Fruit fly (Drosophila melanogaster) whole organism, embryonic: ENCODE results near the gene CG10730.
A peak's percentile ranks its signal among the peaks of the same experiment; 100 is the strongest.

Experiments
- Antp ChIP-seq: fragments of 200-800 bp; sonication (Bioruptor generic); optimal IDR thresholded peaks from 3 replicates; lab custom pipeline; 2016; ENCODE audit warnings: missing biosample characterization, missing genetic modification characterization
- CG1529 ChIP-seq: fragments of 200-800 bp; sonication (Bioruptor generic); optimal IDR thresholded peaks from 3 replicates; lab custom pipeline; 2018; ENCODE audit warnings: missing biosample characterization, missing genetic modification characterization
- CG15696 ChIP-seq: fragments of 200-800 bp; sonication (Bioruptor generic); optimal IDR thresholded peaks from 2 replicates; lab custom pipeline; 2019; ENCODE audit warnings: missing biosample characterization, mild to moderate bottlenecking, missing genetic modification characterization, moderate library complexity
- CG1647 ChIP-seq: fragments of 200-800 bp; sonication (Bioruptor generic); optimal IDR thresholded peaks from 3 replicates; lab custom pipeline; 2016; ENCODE audit warnings: missing biosample characterization, missing genetic modification characterization
- CG16815 ChIP-seq: fragments of 200-800 bp; sonication (Bioruptor generic); optimal IDR thresholded peaks from 3 replicates; lab custom pipeline; 2017; ENCODE audit warnings: missing biosample characterization, mild to moderate bottlenecking, missing genetic modification characterization
- CG17359 ChIP-seq: fragments of 200-800 bp; sonication (Bioruptor generic); optimal IDR thresholded peaks from 3 replicates; lab custom pipeline; 2018; ENCODE audit warnings: missing biosample characterization, mild to moderate bottlenecking, missing genetic modification characterization, moderate library complexity
- CG17385 ChIP-seq: fragments of 200-800 bp; sonication (Bioruptor generic); optimal IDR thresholded peaks from 3 replicates; lab custom pipeline; 2018; ENCODE audit warnings: missing biosample characterization, mild to moderate bottlenecking, missing genetic modification characterization
- CG3065 ChIP-seq: fragments of 200-800 bp; sonication (Bioruptor generic); optimal IDR thresholded peaks from 2 replicates; lab custom pipeline; 2016; ENCODE audit warnings: missing biosample characterization, missing genetic modification characterization
- CG31365 ChIP-seq: fragments of 200-800 bp; sonication (Bioruptor generic); optimal IDR thresholded peaks from 2 replicates; lab custom pipeline; 2018; ENCODE audit warnings: missing biosample characterization, mild to moderate bottlenecking, missing genetic modification characterization
- CG31441 ChIP-seq: fragments of 200-800 bp; sonication (Bioruptor generic); IDR thresholded peaks from 2 replicates; pipeline ENCODE4 v1.3.6; 2022; ENCODE audit warnings: missing biosample characterization, missing genetic modification characterization
- CG3838 ChIP-seq: fragments of 200-800 bp; sonication (Bioruptor generic); optimal IDR thresholded peaks from 3 replicates; lab custom pipeline; 2016; ENCODE audit warnings: missing biosample characterization, missing genetic modification characterization
- CG43689 ChIP-seq: fragments of 200-800 bp; sonication (Bioruptor generic); IDR thresholded peaks from 2 replicates; pipeline ENCODE4 v1.3.6; 2022; ENCODE audit warnings: missing biosample characterization, missing genetic modification characterization
- CG4404 ChIP-seq: fragments of 200-800 bp; sonication (Bioruptor generic); IDR thresholded peaks from 2 replicates; pipeline ENCODE4 v1.3.6; 2022; ENCODE audit warnings: missing biosample characterization, missing genetic modification characterization
- CG5953 ChIP-seq: fragments of 200-800 bp; sonication (Bioruptor generic); IDR thresholded peaks from 2 replicates; pipeline ENCODE4 v1.3.6; 2022; ENCODE audit warnings: missing biosample characterization, missing genetic modification characterization
- CG6654 ChIP-seq: fragments of 200-800 bp; sonication (Bioruptor generic); optimal IDR thresholded peaks from 2 replicates; lab custom pipeline; 2017; ENCODE audit warnings: missing biosample characterization, mild to moderate bottlenecking, missing genetic modification characterization
- CG8290 ChIP-seq, 3 experiments: fragments of 200-800 bp; sonication (Bioruptor generic); optimal IDR thresholded peaks; 2 replicates each; lab custom pipeline; 2016 to 2019; ENCODE audit warnings: missing biosample characterization in 3 of 3, missing genetic modification characterization in 3 of 3, mild to moderate bottlenecking in 2 of 3, moderate library complexity in 1 of 3
- CG9215 ChIP-seq: fragments of 200-800 bp; sonication (Bioruptor generic); IDR thresholded peaks from 2 replicates; pipeline ENCODE4 v1.3.6; 2022; ENCODE audit warnings: missing biosample characterization, missing genetic modification characterization
- D ChIP-seq, 2 experiments: fragments of 200-800 bp in 1 of 2; fragments of >200 bp in 1 of 2; sonication (Bioruptor generic) in 1 of 2; optimal IDR thresholded peaks; 2 replicates in 1 of 2; 3 replicates in 1 of 2; lab custom pipeline; 2017; ENCODE audit warnings: mild to moderate bottlenecking in 1 of 2, missing biosample characterization in 1 of 2, missing genetic modification characterization in 1 of 2, missing genetic modification reagents in 1 of 2
- Dll ChIP-seq: fragments of 200-800 bp; sonication (Bioruptor generic); IDR thresholded peaks from 4 replicates; pipeline ENCODE4 v1.3.6; 2022; ENCODE audit warnings: missing biosample characterization, missing genetic modification characterization; ENCODE audit not compliant: partially characterized antibody
- Hr78 ChIP-seq, 2 experiments: fragments of 200-800 bp in 1 of 2; fragments of >200 bp in 1 of 2; sonication (Bioruptor generic) in 1 of 2; optimal IDR thresholded peaks; 2 replicates each; lab custom pipeline; 2017 to 2019; ENCODE audit warnings: missing biosample characterization in 2 of 2, missing genetic modification characterization in 2 of 2, mild to moderate bottlenecking in 1 of 2, moderate library complexity in 1 of 2
- Meics ChIP-seq: fragments of 200-800 bp; sonication (Bioruptor generic); optimal IDR thresholded peaks from 2 replicates; lab custom pipeline; 2017; ENCODE audit warnings: missing biosample characterization, mild to moderate bottlenecking, missing genetic modification characterization
- Pdp1 ChIP-seq, 2 experiments: fragments of 200-800 bp; sonication (Bioruptor generic); optimal IDR thresholded peaks; 3 replicates each; lab custom pipeline; 2016; ENCODE audit warnings: missing biosample characterization in 2 of 2, missing genetic modification characterization in 2 of 2, mild to moderate bottlenecking in 1 of 2, moderate library complexity in 1 of 2
- Ssrp ChIP-seq: fragments of 200-800 bp; sonication (Bioruptor generic); optimal IDR thresholded peaks from 2 replicates; lab custom pipeline; 2018; ENCODE audit warnings: missing biosample characterization, mild to moderate bottlenecking, missing genetic modification characterization, moderate library complexity
- YL-1 ChIP-seq: fragments of 200-800 bp; sonication (Bioruptor generic); optimal IDR thresholded peaks from 3 replicates; lab custom pipeline; 2017; ENCODE audit warnings: missing biosample characterization, mild to moderate bottlenecking, missing genetic modification characterization
- abd-A ChIP-seq: fragments of 200-800 bp; sonication (Bioruptor generic); optimal IDR thresholded peaks from 3 replicates; lab custom pipeline; 2019; ENCODE audit warnings: missing biosample characterization, mild to moderate bottlenecking, missing genetic modification characterization, moderate library complexity
- al ChIP-seq: fragments of 200-800 bp; sonication (Bioruptor generic); IDR thresholded peaks from 2 replicates; pipeline ENCODE4 v1.3.6; 2022; ENCODE audit warnings: missing biosample characterization, missing genetic modification characterization
- az2 ChIP-seq: fragments of 200-800 bp; sonication (Bioruptor generic); optimal IDR thresholded peaks from 3 replicates; lab custom pipeline; 2016; ENCODE audit warnings: missing biosample characterization, missing genetic modification characterization
- bigmax ChIP-seq: fragments of 200-800 bp; sonication (Bioruptor generic); optimal IDR thresholded peaks from 2 replicates; lab custom pipeline; 2018; ENCODE audit warnings: missing biosample characterization, mild to moderate bottlenecking, missing genetic modification characterization
- bsh ChIP-seq, 2 experiments: fragments of 200-800 bp; sonication (Bioruptor generic); optimal IDR thresholded peaks; 2 replicates each; lab custom pipeline; 2017 to 2018; ENCODE audit warnings: mild to moderate bottlenecking in 2 of 2, missing biosample characterization in 2 of 2, missing genetic modification characterization in 2 of 2, moderate library complexity in 1 of 2
- btn ChIP-seq: fragments of 200-800 bp; sonication (Bioruptor generic); optimal IDR thresholded peaks from 2 replicates; lab custom pipeline; 2016; ENCODE audit warnings: missing biosample characterization, missing genetic modification characterization
- cg ChIP-seq: fragments of 200-800 bp; sonication (Bioruptor generic); optimal IDR thresholded peaks from 3 replicates; lab custom pipeline; 2019; ENCODE audit warnings: missing biosample characterization, mild to moderate bottlenecking, missing genetic modification characterization, moderate library complexity
- dimm ChIP-seq: fragments of 200-800 bp; sonication (Bioruptor generic); IDR thresholded peaks from 2 replicates; pipeline ENCODE4 v1.3.6; 2022; ENCODE audit warnings: missing biosample characterization, missing genetic modification characterization
- disco-r ChIP-seq: fragments of 200-800 bp; sonication (Bioruptor generic); optimal IDR thresholded peaks from 2 replicates; lab custom pipeline; 2016; ENCODE audit warnings: missing biosample characterization, missing genetic modification characterization
- ems ChIP-seq: fragments of 200-800 bp; sonication (Bioruptor generic); optimal IDR thresholded peaks from 3 replicates; lab custom pipeline; 2016; ENCODE audit warnings: missing biosample characterization, missing genetic modification characterization
- fu2 ChIP-seq: fragments of 200-800 bp; sonication (Bioruptor generic); optimal IDR thresholded peaks from 2 replicates; lab custom pipeline; 2016; ENCODE audit warnings: missing biosample characterization, missing genetic modification characterization
- gcm ChIP-seq: fragments of 200-800 bp; sonication (Bioruptor generic); optimal IDR thresholded peaks from 2 replicates; lab custom pipeline; 2019; ENCODE audit warnings: missing biosample characterization, mild to moderate bottlenecking, missing genetic modification characterization, moderate library complexity
- ind ChIP-seq: fragments of 200-800 bp; sonication (Bioruptor generic); optimal IDR thresholded peaks from 3 replicates; lab custom pipeline; 2016; ENCODE audit warnings: missing biosample characterization, missing genetic modification characterization
- jumu ChIP-seq: fragments of 200-800 bp; sonication (Bioruptor generic); optimal IDR thresholded peaks from 3 replicates; lab custom pipeline; 2016; ENCODE audit warnings: missing biosample characterization, missing genetic modification characterization
- kni ChIP-seq: fragments of 200-800 bp; sonication (Bioruptor generic); optimal IDR thresholded peaks from 3 replicates; lab custom pipeline; 2017; ENCODE audit warnings: mild to moderate bottlenecking, missing biosample characterization, missing genetic modification reagents, missing genetic modification characterization
- lola ChIP-seq, 3 experiments: fragments of >200 bp in 2 of 3; fragments of 200-800 bp in 1 of 3; sonication (Bioruptor generic) in 1 of 3; optimal IDR thresholded peaks; 2 replicates each; lab custom pipeline; 2017 to 2019; ENCODE audit warnings: missing biosample characterization in 3 of 3, missing genetic modification characterization in 3 of 3, mild to moderate bottlenecking in 1 of 3, moderate library complexity in 1 of 3
- lov ChIP-seq, 2 experiments: fragments of 200-800 bp in 1 of 2; fragments of >200 bp in 1 of 2; sonication (Bioruptor generic) in 1 of 2; IDR thresholded peaks in 1 of 2; optimal IDR thresholded peaks in 1 of 2; 2 replicates in 1 of 2; 3 replicates in 1 of 2; pipeline versions ENCODE4 v1.3.6 to Lab custom; 2017 to 2022; ENCODE audit warnings: missing biosample characterization in 1 of 2, missing genetic modification characterization in 1 of 2
- mam ChIP-seq: fragments of 200-800 bp; sonication (Bioruptor generic); optimal IDR thresholded peaks from 3 replicates; lab custom pipeline; 2016; ENCODE audit warnings: missing biosample characterization, missing genetic modification characterization
- pzg ChIP-seq: fragments of 200-800 bp; sonication (Bioruptor generic); optimal IDR thresholded peaks from 3 replicates; lab custom pipeline; 2018; ENCODE audit warnings: missing biosample characterization, mild to moderate bottlenecking, missing genetic modification characterization, moderate library complexity
- run ChIP-seq: fragments of 200-800 bp; sonication (Bioruptor generic); optimal IDR thresholded peaks from 3 replicates; lab custom pipeline; 2018; ENCODE audit warnings: missing biosample characterization, mild to moderate bottlenecking, missing genetic modification characterization
- tup ChIP-seq: fragments of 200-800 bp; sonication (Bioruptor generic); optimal IDR thresholded peaks from 2 replicates; lab custom pipeline; 2016; ENCODE audit warnings: missing biosample characterization, mild to moderate bottlenecking, missing genetic modification characterization, moderate library complexity
- yki ChIP-seq: fragments of >200 bp; optimal IDR thresholded peaks from 3 replicates; lab custom pipeline; 2018

Gene CG10730

DNA sequence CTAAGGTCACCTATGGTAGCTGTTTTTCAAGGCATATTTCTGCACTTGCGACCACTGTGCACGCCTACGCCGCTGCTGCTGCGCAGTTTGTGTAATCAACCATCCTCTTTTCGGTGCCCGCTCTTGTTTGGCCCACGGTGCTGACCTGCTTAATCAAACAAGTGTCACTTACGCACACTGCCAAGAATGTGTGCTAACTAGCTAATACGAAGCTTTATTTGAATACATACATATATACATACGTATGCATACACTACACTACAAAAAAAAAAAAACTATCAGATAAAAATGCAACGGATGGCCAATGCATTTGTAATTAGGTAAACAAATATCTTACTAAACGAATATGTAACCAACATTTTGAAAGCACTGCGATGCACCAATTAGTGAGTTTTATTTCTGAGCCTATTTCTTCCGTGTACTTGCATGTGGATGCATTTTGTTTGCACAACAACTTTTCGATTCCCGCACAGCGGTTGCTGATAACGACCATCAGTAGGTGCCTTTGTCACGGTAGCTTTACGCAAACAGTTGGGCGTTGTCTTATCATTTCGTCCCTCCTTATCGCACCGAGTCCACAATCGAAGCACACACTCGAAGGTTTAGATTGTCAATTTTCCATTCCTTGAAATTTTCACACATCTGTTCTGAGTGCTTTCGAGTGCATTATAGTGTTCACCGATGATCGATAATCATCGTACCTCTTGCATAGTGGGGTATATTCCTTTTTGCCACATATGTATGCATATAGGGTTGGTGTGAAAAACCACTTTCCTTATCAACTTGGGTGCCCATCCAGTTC, 14.5 kb upstream of the CG10730 start (continued):
- no peak for TF ChIP-seq D (optimal IDR thresholded peaks at IDR 0.05; lab: Kevin White, UChicago)
- peak; percentile 83 for TF ChIP-seq D (GFP tag; optimal IDR thresholded peaks at IDR 0.05; lab: Kevin White, UChicago)
- peak; percentile 27 for TF ChIP-seq CG8290 (GFP tag; optimal IDR thresholded peaks at IDR 0.05; lab: Kevin White, UChicago)
- TF ChIP-seq CG8290 (tag; optimal IDR thresholded peaks at IDR 0.05; lab: Kevin White, UChicago) = peak; percentile 21 to 63
- TF ChIP-seq dimm = peak; percentile 87
- TF ChIP-seq jumu (GFP tag; lab: Kevin White, UChicago) = peak; percentile 76
- TF ChIP-seq CG3065 (GFP tag; lab: Kevin White, UChicago) = no peak
- peak; percentile 73 for TF ChIP-seq Ssrp (tag; lab: Kevin White, UChicago)
- TF ChIP-seq az2 (GFP tag; lab: Kevin White, UChicago) = peak; percentile 84
- peak; percentile 93 for TF ChIP-seq CG17359
- TF ChIP-seq CG4404 (GFP tag; lab: Robert Waterston, UW) = peak; percentile 44
- TF ChIP-seq ind (GFP tag; lab: Kevin White, UChicago) = peak; percentile 74
- TF ChIP-seq al = no peak
- TF ChIP-seq CG3838 = peak; percentile 60
- TF ChIP-seq CG9215 (GFP tag; lab: Robert Waterston, UW) = peak; percentile 29; the same call in 1 of the 2 replicates
- TF ChIP-seq pzg = no peak
- TF ChIP-seq CG6654 (GFP tag; lab: Kevin White, UChicago) = peak; percentile 75
- TF ChIP-seq CG16815 = peak; percentile 53
- TF ChIP-seq cg = peak; percentile 64
- TF ChIP-seq Antp (GFP tag; lab: Kevin White, UChicago) = peak; percentile 85
- peak; percentile 85 to 93 for TF ChIP-seq Pdp1 (GFP tag; optimal IDR thresholded peaks at IDR 0.05; lab: Kevin White, UChicago)
- TF ChIP-seq kni = peak; percentile 88
- TF ChIP-seq CG1647 (GFP tag; lab: Kevin White, UChicago) = peak; percentile 51
- no peak for TF ChIP-seq lov (optimal IDR thresholded peaks at IDR 0.05; lab: Kevin White, UChicago)
- TF ChIP-seq lov (GFP tag; IDR thresholded peaks at IDR 0.05; lab: Robert Waterston, UW) = peak; percentile 78; the same call in 2 of the 3 replicates
- no peak for TF ChIP-seq yki
- TF ChIP-seq CG1529 = peak; percentile 75
- peak; percentile 50 for TF ChIP-seq CG15696
- TF ChIP-seq CG43689 (GFP tag; lab: Robert Waterston, UW) = peak; percentile 65
- peak; percentile 63 for TF ChIP-seq fu2 (GFP tag; lab: Kevin White, UChicago)
- peak; percentile 82 for TF ChIP-seq run (tag; lab: Kevin White, UChicago)
- peak; percentile 87 for TF ChIP-seq gcm (GFP tag; lab: Kevin White, UChicago)
- TF ChIP-seq bsh (GFP tag; optimal IDR thresholded peaks at IDR 0.05; lab: Kevin White, UChicago) = peak; percentile 61 to 89
- TF ChIP-seq ems (GFP tag; lab: Kevin White, UChicago) = peak; percentile 75
- TF ChIP-seq Dll (GFP tag; lab: Robert Waterston, UW) = no peak
- TF ChIP-seq CG31365 = peak; percentile 35
- peak; percentile 61 for TF ChIP-seq tup (GFP tag; lab: Kevin White, UChicago)
- peak; percentile 19 for TF ChIP-seq abd-A
- TF ChIP-seq lola (GFP tag; optimal IDR thresholded peaks at IDR 0.05; lab: Kevin White, UChicago) = peak in 1 of 3 experiments; percentile 73
- TF ChIP-seq mam (GFP tag; lab: Kevin White, UChicago) = peak; percentile 63
- peak; percentile 71 for TF ChIP-seq disco-r (GFP tag; lab: Kevin White, UChicago)
- TF ChIP-seq btn (GFP tag; lab: Kevin White, UChicago) = peak; percentile 67
- peak; percentile 83 for TF ChIP-seq CG5953 (GFP tag; lab: Robert Waterston, UW)
- TF ChIP-seq Meics (GFP tag; lab: Kevin White, UChicago) = peak; percentile 84
- peak; percentile 86 for TF ChIP-seq CG31441 (GFP tag; lab: Robert Waterston, UW)
- peak in 1 of 2 experiments; percentile 97 for TF ChIP-seq Hr78 (GFP tag; optimal IDR thresholded peaks at IDR 0.05; lab: Kevin White, UChicago)
- TF ChIP-seq bigmax (GFP tag; lab: Kevin White, UChicago) = peak; percentile 40
- TF ChIP-seq CG17385 (GFP tag; lab: Kevin White, UChicago) = peak; percentile 81
- TF ChIP-seq YL-1 (GFP tag; lab: Kevin White, UChicago) = peak; percentile 60
